Worm (Caenorhabditis elegans): ENCODE data around the gene R04B5.7.

Gene R04B5.7

ce11 chrV:10114329-10114728 lies 24.0 kb upstream of the R04B5.7 start, which contains the start of gene cht-5:
cht-5 (plus strand) TSS chrV:10114629.
- TF ChIP-seq pag-3 (tag; optimal IDR thresholded peaks at IDR 0.05; ENCODE audit: borderline replicate concordance) (no peak), fkh-6 (tag; optimal IDR thresholded peaks at IDR 0.05) (no peak), F13H6.1 (tag; optimal IDR thresholded peaks at IDR 0.05) (no peak), hlh-6 (tag; optimal IDR thresholded peaks at IDR 0.05) (no peak), pat-9 (tag; optimal IDR thresholded peaks at IDR 0.05) (no peak), T23F11.4 (GFP tag; optimal IDR thresholded peaks at IDR 0.05) (no peak), hlh-8 (tag; optimal IDR thresholded peaks at IDR 0.05) (no peak), ceh-30 (tag; optimal IDR thresholded peaks at IDR 0.05) (no peak), ceh-34 (tag; optimal IDR thresholded peaks at IDR 0.05) (no peak), K09A11.1 (tag; optimal IDR thresholded peaks at IDR 0.05; ENCODE audit: insufficient read depth) (no peak), K02D7.2 (tag; optimal IDR thresholded peaks at IDR 0.05) (no peak), ceh-18 (tag; optimal IDR thresholded peaks at IDR 0.05) (no peak), ceh-48 (tag; optimal IDR thresholded peaks at IDR 0.05) (no peak), ref-2 (tag; optimal IDR thresholded peaks at IDR 0.05) (no peak), elt-2 (tag; optimal IDR thresholded peaks at IDR 0.05) (no peak), ceh-2 (tag; optimal IDR thresholded peaks at IDR 0.05) (no peak), fkh-10 (GFP tag; optimal IDR thresholded peaks at IDR 0.05) (no peak), unc-42 (tag; optimal IDR thresholded peaks at IDR 0.05) (no peak), tbx-2 (tag; optimal IDR thresholded peaks at IDR 0.05) (no peak)

- no peak for TF ChIP-seq tbx-2 (tag; optimal IDR thresholded peaks at IDR 0.05)
- TF ChIP-seq pax-1 (tag; optimal IDR thresholded peaks at IDR 0.05) = no peak
- no peak for TF ChIP-seq sdc-2 (tag; optimal IDR thresholded peaks at IDR 0.05)
- TF ChIP-seq ahr-1 (tag; optimal IDR thresholded peaks at IDR 0.05) = no peak
- no peak for TF ChIP-seq ceh-18 (tag; optimal IDR thresholded peaks at IDR 0.05)
- no peak for TF ChIP-seq hlh-30 (tag; optimal IDR thresholded peaks at IDR 0.05; ENCODE audit: insufficient read depth)
- TF ChIP-seq Y22D7AL.16 (tag; optimal IDR thresholded peaks at IDR 0.05) = no peak
- no peak for TF ChIP-seq ceh-48 (tag; optimal IDR thresholded peaks at IDR 0.05)
- no peak for TF ChIP-seq nfya-1 (tag; optimal IDR thresholded peaks at IDR 0.05)
- TF ChIP-seq gmeb-2 (tag; optimal IDR thresholded peaks at IDR 0.05) = no peak
- TF ChIP-seq ceh-34 (tag; optimal IDR thresholded peaks at IDR 0.05) = no peak
- no peak for TF ChIP-seq pros-1 (tag; optimal IDR thresholded peaks at IDR 0.05)
- TF ChIP-seq syd-9 (tag; optimal IDR thresholded peaks at IDR 0.05) = no peak
- TF ChIP-seq nhr-232 (tag; optimal IDR thresholded peaks at IDR 0.05) = no peak
- no peak for TF ChIP-seq pqm-1 (tag; optimal IDR thresholded peaks at IDR 0.05)
- TF ChIP-seq ceh-19 (GFP tag; optimal IDR thresholded peaks at IDR 0.05) = no peak
- no peak for TF ChIP-seq K02D7.2 (tag; optimal IDR thresholded peaks at IDR 0.05)
Observed at ce11 chrV:10112187-10112586, 21.8 kb upstream of the R04B5.7 start, which contains the start of gene C08B6.3. C08B6.3 (minus strand) TSS chrV:10112287.

- TF ChIP-seq dmd-4 (tag; optimal IDR thresholded peaks at IDR 0.05; ENCODE audit: borderline replicate concordance) = no peak
- TF ChIP-seq ztf-16 (tag; optimal IDR thresholded peaks at IDR 0.05) = no peak
- TF ChIP-seq sdc-2 (tag; optimal IDR thresholded peaks at IDR 0.05) = no peak
- no peak for TF ChIP-seq ceh-34 (tag; optimal IDR thresholded peaks at IDR 0.05)
- TF ChIP-seq ceh-22 (tag; optimal IDR thresholded peaks at IDR 0.05) = no peak
- TF ChIP-seq pros-1 (tag; optimal IDR thresholded peaks at IDR 0.05) = no peak
Observed at ce11 chrV:10111129-10111528, 20.8 kb upstream of the R04B5.7 start.

ce11 chrV:10107309-10107708 lies 16.9 kb upstream of the R04B5.7 start, which contains the start of gene C08B6.11:
C08B6.11 (plus strand) TSS chrV:10107609.
- TF ChIP-seq pat-9 (tag; optimal IDR thresholded peaks at IDR 0.05) (no peak), nfya-1 (tag; optimal IDR thresholded peaks at IDR 0.05) (no peak), pros-1 (tag; optimal IDR thresholded peaks at IDR 0.05) (no peak), odd-2 (tag; optimal IDR thresholded peaks at IDR 0.05) (no peak), Y22D7AL.16 (tag; optimal IDR thresholded peaks at IDR 0.05) (no peak), ceh-6 (GFP tag; optimal IDR thresholded peaks at IDR 0.05) (no peak), hlh-15 (tag; optimal IDR thresholded peaks at IDR 0.05) (no peak), gmeb-2 (tag; optimal IDR thresholded peaks at IDR 0.05) (no peak), tbx-7 (tag; optimal IDR thresholded peaks at IDR 0.05) (no peak), ceh-22 (tag; optimal IDR thresholded peaks at IDR 0.05) (no peak), pag-3 (tag; optimal IDR thresholded peaks at IDR 0.05; ENCODE audit: borderline replicate concordance) (no peak), ets-4 (tag; optimal IDR thresholded peaks at IDR 0.05) (no peak), fax-1 (tag; optimal IDR thresholded peaks at IDR 0.05) (no peak), ceh-9 (tag; optimal IDR thresholded peaks at IDR 0.05) (no peak), unc-55 (GFP tag; optimal IDR thresholded peaks at IDR 0.05) (no peak), unc-86 (tag; optimal IDR thresholded peaks at IDR 0.05) (no peak)

All from whole organism, late embryonic.